Worm (Caenorhabditis elegans) whole organism, midembryonic: ENCODE measurements around the gene nlp-55.

Source experiments
- T22C8.4 ChIP-seq: fragments of 200-800 bp; sonication (Bioruptor generic); IDR thresholded peaks from 2 replicates; pipeline ENCODE4 v1.3.6; 2022; ENCODE audit warnings: missing genetic modification characterization, missing compliant biosample characterization
- cog-1 ChIP-seq: sonication (generic microtip); optimal IDR thresholded peaks from 2 replicates; lab custom pipeline; 2016; ENCODE audit warnings: missing genetic modification characterization, missing compliant biosample characterization
- flt-1 ChIP-seq: fragments of 200-800 bp; sonication (Bioruptor generic); IDR thresholded peaks from 2 replicates; pipeline ENCODE4 v1.3.6; 2022; ENCODE audit warnings: missing genetic modification characterization, missing compliant biosample characterization
- klf-2 ChIP-seq: fragments of 200-800 bp; sonication (Bioruptor generic); conservative IDR thresholded peaks from 2 replicates; pipeline ENCODE4 v1.3.6; 2022; ENCODE audit warnings: missing genetic modification reagents, missing genetic modification characterization, missing compliant biosample characterization
- med-1 ChIP-seq: sonication (generic microtip); optimal IDR thresholded peaks from 2 replicates; lab custom pipeline; 2017; ENCODE audit warnings: missing genetic modification characterization, mild to moderate bottlenecking, missing compliant biosample characterization, antibody characterized with exemption, missing genetic modification reagents; ENCODE audit not compliant: insufficient read depth
- ref-1 ChIP-seq: fragments of 200-800 bp; sonication (Bioruptor generic); conservative IDR thresholded peaks from 2 replicates; pipeline ENCODE4 v1.3.6; 2022; ENCODE audit warnings: missing genetic modification reagents, missing genetic modification characterization, missing compliant biosample characterization
- tab-1 ChIP-seq: fragments of 200-800 bp; sonication (Bioruptor generic); IDR thresholded peaks from 2 replicates; pipeline ENCODE4 v1.3.6; 2022; ENCODE audit warnings: missing genetic modification characterization, missing compliant biosample characterization
- ztf-23 ChIP-seq: fragments of 200-800 bp; sonication (Bioruptor generic); IDR thresholded peaks from 2 replicates; pipeline ENCODE4 v1.3.6; 2022; ENCODE audit warnings: missing genetic modification reagents, missing genetic modification characterization, missing compliant biosample characterization

DNA sequence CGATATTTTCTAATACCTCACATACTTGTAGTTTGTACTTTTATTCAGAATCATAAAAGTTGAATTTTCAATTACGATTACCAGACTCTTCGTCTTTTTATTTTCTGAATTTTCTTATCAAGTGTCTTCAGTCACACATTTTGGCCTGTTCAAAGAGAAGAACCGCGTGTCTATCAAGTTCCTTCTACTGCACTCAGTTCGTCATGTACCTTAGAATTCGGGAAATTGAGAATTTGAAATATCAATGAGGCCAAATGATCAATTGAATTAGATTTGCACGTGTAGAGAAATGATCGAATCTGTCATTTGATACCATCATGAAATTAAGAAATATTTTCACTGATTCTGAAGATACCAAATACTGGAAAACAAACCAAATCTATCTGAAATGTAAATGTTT lies 31.6 kb downstream of the nlp-55 start:
- TF ChIP-seq tab-1 (no peak), flt-1 (no peak), ref-1 (GFP tag; lab: Robert Waterston, UW) (no peak), ztf-23 (GFP tag; lab: Robert Waterston, UW) (no peak), klf-2 (GFP tag; lab: Robert Waterston, UW) (no peak), T22C8.4 (no peak), cog-1 (tag; lab: Kevin White, UChicago) (no peak), med-1 (GFP tag; lab: Kevin White, UChicago) (no peak)
